Worm (Caenorhabditis elegans) whole organism, dauer: ENCODE results near the gene syx-3.

Experiments
- unc-62 ChIP-seq: sonication (generic microtip); optimal IDR thresholded peaks from 2 replicates; lab custom pipeline; 2017; ENCODE audit warnings: missing biosample characterization, missing genetic modification reagents, missing genetic modification characterization

syx-3 gene

ce11 chrX:5348529-5349148 lies at the start of gene syx-3:
TSS of gene syx-3 (plus strand) at chrX:5349098.
- no peak for TF ChIP-seq unc-62

DNA sequence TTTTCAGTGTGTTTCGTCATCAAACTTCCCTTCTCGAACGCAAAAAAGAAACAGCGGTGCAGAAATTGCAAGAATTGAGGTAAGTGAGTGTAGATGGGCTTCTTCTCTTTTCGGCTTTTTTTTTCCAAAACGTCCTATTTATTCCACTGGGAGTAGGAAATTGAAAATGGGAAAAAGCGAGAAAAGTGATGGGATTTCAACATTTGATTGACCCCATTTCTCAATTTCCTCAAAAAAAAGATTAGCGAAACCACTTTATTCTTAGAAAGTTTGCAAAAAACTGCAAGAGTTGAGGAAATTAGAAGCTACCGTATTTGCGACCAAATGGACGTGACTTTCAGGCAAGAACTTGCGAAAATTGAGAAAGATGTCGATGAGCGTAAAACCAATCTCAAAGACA lies 45.4 kb upstream of the syx-3 start, which contains the start of gene ags-3:
Gene ags-3, minus strand, starts transcription at position 101 of the 400 bp plus-strand sequence.
- TF ChIP-seq unc-62, result no peak

DNA sequence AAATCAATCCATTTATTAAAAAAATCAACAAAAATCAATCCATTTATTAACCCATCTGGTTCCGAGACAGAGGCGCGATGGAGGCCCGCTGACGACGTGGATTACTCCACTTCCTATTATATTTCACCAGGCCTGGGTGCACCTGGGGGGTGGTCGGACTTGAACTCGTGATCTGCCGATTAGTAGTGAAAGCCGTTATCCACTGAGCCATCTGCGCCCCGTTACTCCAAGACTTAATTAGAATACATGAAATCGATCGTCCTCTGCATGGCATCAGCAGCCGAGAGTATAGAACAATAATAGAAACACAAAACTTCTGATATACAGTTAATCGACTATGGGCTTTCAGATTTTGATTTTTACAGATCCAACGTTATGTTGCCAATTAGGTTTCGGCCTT lies 39.3 kb upstream of the syx-3 start:
- no peak for TF ChIP-seq unc-62

- no peak for TF ChIP-seq unc-62
Observed at ce11 chrX:5311174-5311573, 37.7 kb upstream of the syx-3 start.

DNA sequence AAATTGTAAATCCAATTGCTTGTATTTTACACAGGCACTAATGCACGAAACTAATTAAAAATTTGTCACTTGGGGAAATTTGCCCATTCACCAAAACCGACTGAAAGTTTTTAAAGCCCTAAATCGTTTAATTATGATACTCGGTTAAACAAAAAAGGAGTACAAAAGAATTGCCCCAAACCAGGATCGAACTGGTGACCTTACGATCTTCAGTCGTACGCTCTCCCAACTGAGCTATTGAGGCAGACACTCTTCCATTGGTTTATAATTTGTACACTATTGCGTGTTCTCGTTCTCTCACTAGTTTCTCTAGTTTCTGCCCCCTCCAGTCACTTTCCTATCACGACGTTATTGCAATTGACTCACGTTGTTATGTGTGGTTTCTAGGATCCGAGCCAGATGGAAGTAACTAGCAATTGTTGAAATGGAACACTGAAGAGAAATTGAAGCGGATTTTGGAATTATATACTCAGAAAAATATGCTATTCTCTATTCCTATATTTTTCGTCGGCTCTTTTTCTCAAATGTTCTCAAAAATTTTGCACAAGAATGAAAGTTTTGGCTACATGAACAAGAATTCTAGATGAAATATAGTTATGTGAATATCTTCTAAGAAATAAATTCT lies 29.6 kb upstream of the syx-3 start:
- TF ChIP-seq unc-62, result no peak

DNA sequence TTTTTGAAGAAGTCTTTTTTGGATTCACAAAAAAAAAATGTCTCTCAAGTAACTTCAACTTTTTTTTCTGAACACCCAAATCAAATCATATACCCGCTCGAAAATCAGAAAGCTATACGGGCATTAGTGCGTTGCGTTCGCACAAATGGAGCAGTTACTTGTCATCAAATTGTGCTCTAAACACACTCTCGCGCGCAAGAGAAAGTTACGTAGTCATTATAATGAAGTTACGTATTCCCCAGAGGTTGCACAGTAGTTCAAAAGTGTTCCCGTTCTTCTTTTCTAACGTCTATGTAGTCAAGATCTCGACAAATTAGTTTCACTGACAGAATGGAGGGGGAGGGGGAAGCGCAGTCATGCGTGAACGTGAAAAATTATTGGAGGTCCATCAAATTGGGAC lies 27.3 kb upstream of the syx-3 start:
- TF ChIP-seq unc-62, result no peak

DNA sequence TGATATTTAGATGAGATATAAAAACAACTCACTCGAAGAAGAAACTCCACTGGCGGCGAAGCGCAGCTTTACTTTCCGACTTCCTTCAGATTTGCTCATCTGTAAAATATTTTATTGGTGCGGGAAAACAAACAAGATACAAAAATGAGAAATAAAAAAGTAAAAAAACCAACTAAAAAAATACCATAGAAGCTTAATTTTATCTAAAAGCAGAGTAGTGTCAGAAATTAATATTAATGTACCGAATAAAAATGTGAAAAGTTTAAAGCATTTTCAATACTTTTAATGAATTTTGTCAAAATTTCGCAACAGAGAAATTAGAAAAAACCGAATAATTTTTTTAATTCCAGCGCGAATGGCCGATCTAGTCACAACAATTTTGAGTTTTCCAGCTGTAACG lies 25.6 kb upstream of the syx-3 start, which contains the start of gene sto-2:
Gene sto-2, minus strand, starts transcription at position 101 of the 400 bp plus-strand sequence.
- no peak for TF ChIP-seq unc-62

DNA sequence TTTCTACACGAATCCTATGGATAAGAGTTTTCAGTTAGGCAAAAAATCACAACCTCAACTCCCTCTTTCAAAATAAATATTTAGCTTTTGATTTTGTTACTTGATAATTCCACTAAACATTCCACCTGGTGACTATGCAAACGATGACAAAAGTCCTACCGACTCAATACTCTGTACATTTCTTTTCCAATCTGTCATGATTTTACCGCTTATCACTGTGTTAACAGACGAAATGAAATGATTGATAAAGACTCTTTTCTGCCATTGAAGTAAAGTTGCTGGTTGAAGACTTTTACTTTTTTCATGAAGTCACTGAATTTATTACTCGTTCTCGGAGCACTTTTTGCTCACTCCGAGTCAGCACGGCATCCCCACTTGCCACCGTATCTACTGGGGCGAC lies 19.7 kb upstream of the syx-3 start, which contains the start of gene C26B9.5:
Gene C26B9.5, plus strand, starts transcription at position 244 of the 400 bp plus-strand sequence.
- no peak for TF ChIP-seq unc-62

- TF ChIP-seq unc-62, result no peak
Observed at ce11 chrX:5330765-5331164, 18.1 kb upstream of the syx-3 start.

DNA sequence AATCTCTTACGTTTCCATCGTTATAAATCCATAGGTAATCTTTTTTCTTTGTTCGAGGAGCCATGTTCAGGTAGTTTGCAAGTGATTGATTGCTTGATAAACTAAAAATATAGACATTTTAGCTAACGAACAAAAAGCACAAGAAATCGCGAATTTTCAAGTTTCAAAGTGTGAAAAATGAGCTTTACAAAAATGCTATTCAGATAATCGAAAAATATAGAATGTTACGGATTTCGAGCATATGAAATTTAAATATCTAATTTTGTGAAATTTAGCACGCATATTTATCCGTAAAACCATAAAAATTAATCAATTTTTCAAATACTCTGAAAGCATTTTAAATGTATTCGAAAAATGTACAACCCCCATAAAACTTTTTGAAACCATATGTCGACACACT lies 13.5 kb upstream of the syx-3 start, which contains the start of gene C26B9.6:
Gene C26B9.6, minus strand, starts transcription at position 101 of the 400 bp plus-strand sequence.
- TF ChIP-seq unc-62, result no peak

DNA sequence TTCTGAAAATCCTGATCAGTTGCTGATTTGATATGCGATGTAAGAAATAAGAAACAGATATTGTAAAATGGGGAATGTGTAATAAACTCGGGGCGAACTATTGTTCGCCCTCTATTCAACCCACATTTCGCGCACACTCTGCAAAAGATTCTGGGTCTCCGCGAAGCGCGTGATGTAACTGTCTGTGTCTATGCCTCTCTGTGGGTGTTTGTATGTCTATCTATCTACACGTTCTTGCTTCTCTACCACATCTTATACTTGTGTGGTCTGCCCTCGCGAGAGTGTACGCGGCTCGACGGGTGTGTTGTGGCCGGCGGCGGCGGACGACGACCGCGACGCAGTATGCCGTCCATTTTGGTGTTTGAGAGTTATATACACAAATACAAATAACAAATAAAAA lies 12.4 kb upstream of the syx-3 start:
- TF ChIP-seq unc-62, result no peak

DNA sequence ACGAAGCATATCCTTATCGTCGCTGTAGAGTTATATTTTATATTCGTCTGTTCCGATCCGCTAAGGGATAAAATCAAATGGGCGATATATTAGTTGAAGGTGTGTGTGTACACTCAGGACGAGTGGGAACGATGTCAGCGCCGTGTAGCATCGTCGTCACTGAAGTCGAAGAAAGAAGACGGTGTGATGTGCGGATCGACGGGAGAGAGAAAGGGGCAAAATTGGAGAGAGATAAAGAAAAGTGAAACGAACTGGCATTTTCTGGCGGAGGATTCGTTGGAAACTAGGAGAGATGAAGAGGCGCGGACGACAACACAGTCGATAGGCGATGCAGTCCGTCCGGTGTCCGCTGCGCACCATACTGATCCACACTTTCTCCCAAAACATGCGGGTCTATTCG lies 10.9 kb upstream of the syx-3 start, which contains the start of gene C26B9.3:
Gene C26B9.3, plus strand, starts transcription at position 343 of the 400 bp plus-strand sequence.
- TF ChIP-seq unc-62, result no peak

DNA sequence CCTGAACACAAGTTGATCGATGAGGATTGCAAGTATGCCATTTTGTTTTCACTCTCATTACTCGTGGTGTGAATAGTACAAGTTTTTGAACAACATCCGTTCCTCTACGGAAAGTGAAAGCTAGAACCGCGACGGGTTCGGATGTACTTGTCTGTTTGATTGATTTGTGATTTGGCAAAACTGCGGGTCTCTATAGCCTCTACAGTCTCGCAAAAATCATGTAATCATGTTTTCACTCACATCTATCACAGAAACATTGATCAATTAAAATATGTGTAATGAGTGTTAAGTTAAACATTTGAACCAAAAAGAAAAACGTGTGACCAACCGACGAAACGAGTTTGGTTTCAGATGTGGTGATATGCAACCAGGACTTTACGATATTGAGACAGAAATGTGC lies 9.5 kb upstream of the syx-3 start:
- no peak for TF ChIP-seq unc-62

ce11 chrX:5339889-5340288 lies 9.0 kb upstream of the syx-3 start, which contains the start of gene C26B9.2:
TSS of gene C26B9.2 (plus strand) at chrX:5340189.
- TF ChIP-seq unc-62, result no peak

- no peak for TF ChIP-seq unc-62
Observed at ce11 chrX:5342007-5342406, 6.9 kb upstream of the syx-3 start, which contains the start of gene C26B9.7. TSS of gene C26B9.7 (plus strand) at chrX:5342307.

- TF ChIP-seq unc-62, result no peak
Observed at ce11 chrX:5344287-5344686, 4.6 kb upstream of the syx-3 start, which contains the start of gene C26B9.1. TSS of gene C26B9.1 (plus strand) at chrX:5344587.

DNA sequence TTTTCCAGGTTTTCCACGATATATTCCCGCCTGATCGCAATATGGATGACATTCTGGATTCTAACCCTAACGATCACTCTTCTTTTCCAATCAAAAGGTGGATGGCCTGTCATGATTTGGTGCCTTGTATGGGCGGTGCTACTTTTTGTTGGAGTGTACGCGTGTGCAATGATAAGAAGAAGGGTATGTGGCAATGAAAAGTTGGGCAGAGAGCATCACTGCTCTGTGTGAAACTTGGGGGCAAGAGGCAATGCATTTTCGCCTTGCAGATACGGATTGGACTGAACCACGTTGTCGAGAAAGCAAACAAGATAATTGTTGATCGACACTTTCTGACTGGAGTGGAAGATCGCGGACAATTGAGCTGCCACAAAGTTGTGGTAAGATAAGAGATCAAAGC lies 2.6 kb upstream of the syx-3 start:
- no peak for TF ChIP-seq unc-62

DNA sequence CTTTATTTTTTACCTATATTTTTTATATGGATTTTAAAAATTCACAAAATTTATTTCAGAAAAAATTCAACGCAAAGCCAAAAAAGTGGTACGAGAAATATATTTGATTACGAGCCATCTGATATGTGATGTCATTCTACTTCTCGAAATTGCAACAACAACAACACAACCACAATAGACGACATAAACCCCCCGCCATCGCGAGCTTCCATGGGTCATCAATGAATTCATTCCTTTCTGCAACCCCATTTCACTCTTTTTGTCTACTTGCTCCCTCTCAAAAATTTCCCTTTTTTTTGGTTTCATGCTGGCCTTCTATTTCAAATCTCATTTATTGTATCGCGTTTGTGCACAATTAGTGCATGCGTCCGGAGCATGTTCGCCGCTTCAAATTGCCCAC lies 1.0 kb upstream of the syx-3 start:
- no peak for TF ChIP-seq unc-62
